Worm (Caenorhabditis elegans) whole organism, L1 larva: Measurements from ENCODE around the gene R12B2.13.

Experiments used
- C16A3.4 ChIP-seq: fragments of 150-350 bp; optimal IDR thresholded peaks from 2 replicates; lab custom pipeline; 2014; ENCODE audit warnings: missing biosample characterization, missing genetic modification characterization
- C34B4.2 ChIP-seq: sonication (generic microtip); optimal IDR thresholded peaks from 2 replicates; lab custom pipeline; 2017; ENCODE audit warnings: mild to moderate bottlenecking, missing genetic modification characterization, missing compliant biosample characterization
- alr-1 ChIP-seq: fragments of 200-800 bp; sonication (Bioruptor generic); optimal IDR thresholded peaks from 2 replicates; lab custom pipeline; 2018; ENCODE audit warnings: borderline replicate concordance, mild to moderate bottlenecking, missing genetic modification characterization, missing compliant biosample characterization
- ceh-88 ChIP-seq: fragments of 200-800 bp; sonication (Bioruptor generic); IDR thresholded peaks from 2 replicates; pipeline ENCODE4 v1.3.6; 2022; ENCODE audit warnings: missing genetic modification characterization, missing compliant biosample characterization
- ceh-90 ChIP-seq: sonication (generic microtip); optimal IDR thresholded peaks from 2 replicates; lab custom pipeline; 2016; ENCODE audit warnings: missing genetic modification characterization, missing compliant biosample characterization
- ces-1 ChIP-seq: fragments of 150-350 bp; optimal IDR thresholded peaks from 2 replicates; lab custom pipeline; 2014; ENCODE audit warnings: missing biosample characterization, missing genetic modification reagents, missing genetic modification characterization
- dpl-1 ChIP-seq, 3 experiments: fragments of 150-350 bp in 2 of 3; sonication (generic microtip) in 1 of 3; optimal IDR thresholded peaks; 2 replicates each; lab custom pipeline; 2014 to 2017; ENCODE audit warnings: missing biosample characterization in 3 of 3, missing genetic modification characterization in 3 of 3, missing genetic modification reagents in 3 of 3
- dsc-1 ChIP-seq: sonication (generic microtip); optimal IDR thresholded peaks from 2 replicates; lab custom pipeline; 2016; ENCODE audit warnings: mild to moderate bottlenecking, missing genetic modification characterization, missing compliant biosample characterization
- efl-1 ChIP-seq, 4 experiments: fragments of 150-350 bp; optimal IDR thresholded peaks in 3 of 4; peaks in 1 of 4; 1 replicate in 1 of 4; 2 replicates in 3 of 4; lab custom pipeline; 2014; ENCODE audit warnings: missing biosample characterization in 2 of 4, missing genetic modification characterization in 2 of 4, missing genetic modification reagents in 2 of 4
- egl-13 ChIP-seq: sonication (generic microtip); optimal IDR thresholded peaks from 2 replicates; lab custom pipeline; 2016; ENCODE audit warnings: missing genotype, missing genetic modification reagents, missing genetic modification characterization, missing compliant biosample characterization
- elt-3 ChIP-seq, 6 experiments: fragments of 150-350 bp in 1 of 6; sonication (generic microtip); optimal IDR thresholded peaks; 2 replicates each; lab custom pipeline; 2017 to 2018; ENCODE audit warnings: missing biosample characterization in 6 of 6, missing genetic modification characterization in 6 of 6, inconsistent platforms in 1 of 6
- fkh-4 ChIP-seq: sonication (generic microtip); optimal IDR thresholded peaks from 2 replicates; lab custom pipeline; 2016; ENCODE audit warnings: missing compliant biosample characterization, missing genetic modification characterization, borderline replicate concordance
- fos-1 ChIP-seq: fragments of 150-350 bp; optimal IDR thresholded peaks from 2 replicates; lab custom pipeline; 2014; ENCODE audit warnings: missing biosample characterization, missing genetic modification characterization
- grh-1 ChIP-seq: fragments of 200-800 bp; sonication (Bioruptor generic); IDR thresholded peaks from 2 replicates; pipeline ENCODE4 v1.3.6; 2022; ENCODE audit warnings: missing genetic modification reagents, missing genetic modification characterization, missing compliant biosample characterization
- hlh-4 ChIP-seq: sonication (generic microtip); optimal IDR thresholded peaks from 2 replicates; lab custom pipeline; 2016; ENCODE audit warnings: mild to moderate bottlenecking, missing genetic modification characterization, missing compliant biosample characterization
- isw-1 ChIP-seq: fragments of 200-800 bp; sonication (Bioruptor generic); IDR thresholded peaks from 2 replicates; pipeline ENCODE4 v1.3.6; 2022; ENCODE audit warnings: missing genetic modification characterization, missing compliant biosample characterization
- lin-14 ChIP-seq: fragments of 200-800 bp; sonication (Bioruptor generic); optimal IDR thresholded peaks from 2 replicates; lab custom pipeline; 2018; ENCODE audit warnings: mild to moderate bottlenecking, missing genetic modification characterization, moderate library complexity, missing compliant biosample characterization
- lin-15B ChIP-seq: fragments of 150-350 bp; sonication (generic microtip); optimal IDR thresholded peaks from 3 replicates; lab custom pipeline; 2014; ENCODE audit warnings: missing biosample characterization, missing genetic modification characterization
- lin-35 ChIP-seq, 2 experiments: fragments of 150-350 bp; optimal IDR thresholded peaks; 2 replicates each; lab custom pipeline; 2014; ENCODE audit warnings: missing biosample characterization in 2 of 2, missing genetic modification characterization in 2 of 2, missing genetic modification reagents in 2 of 2
- lin-39 ChIP-seq: fragments of 150-350 bp; optimal IDR thresholded peaks from 2 replicates; lab custom pipeline; 2014; ENCODE audit warnings: missing biosample characterization, missing genetic modification reagents, missing genetic modification characterization
- lsy-2 ChIP-seq, 2 experiments: fragments of 150-350 bp; optimal IDR thresholded peaks; 2 replicates each; lab custom pipeline; 2014; ENCODE audit warnings: missing biosample characterization in 2 of 2, missing genetic modification characterization in 2 of 2
- mab-9 ChIP-seq: fragments of 200-800 bp; sonication (Bioruptor generic); IDR thresholded peaks from 2 replicates; pipeline ENCODE4 v1.3.6; 2022; ENCODE audit warnings: missing genetic modification reagents, missing genetic modification characterization, missing compliant biosample characterization
- mdl-1 ChIP-seq, 2 experiments: fragments of 150-350 bp; optimal IDR thresholded peaks; 2 replicates each; lab custom pipeline; 2014 to 2017; ENCODE audit warnings: missing biosample characterization in 2 of 2, missing genetic modification characterization in 2 of 2, inconsistent platforms in 1 of 2
- nhr-11 ChIP-seq: fragments of 150-350 bp; optimal IDR thresholded peaks from 2 replicates; lab custom pipeline; 2014; ENCODE audit warnings: missing biosample characterization, missing genetic modification characterization
- nhr-20 ChIP-seq: sonication (generic microtip); optimal IDR thresholded peaks from 2 replicates; lab custom pipeline; 2016; ENCODE audit warnings: mild to moderate bottlenecking, missing genetic modification characterization, missing compliant biosample characterization
- nhr-237 ChIP-seq: fragments of 150-350 bp; optimal IDR thresholded peaks from 2 replicates; lab custom pipeline; 2014; ENCODE audit warnings: missing biosample characterization, missing genetic modification characterization
- nhr-71 ChIP-seq: sonication (generic microtip); optimal IDR thresholded peaks from 2 replicates; lab custom pipeline; 2016; ENCODE audit warnings: mild to moderate bottlenecking, missing genetic modification characterization, moderate library complexity, missing compliant biosample characterization
- nhr-84 ChIP-seq: sonication (generic microtip); optimal IDR thresholded peaks from 2 replicates; lab custom pipeline; 2017; ENCODE audit warnings: missing biosample characterization, missing genetic modification characterization
- nhr-85 ChIP-seq: sonication (generic microtip); peaks from one replicate; lab custom pipeline; 2016; ENCODE audit warnings: missing genetic modification characterization, inconsistent platforms, missing compliant biosample characterization
- nhr-90 ChIP-seq: sonication (generic microtip); optimal IDR thresholded peaks from 2 replicates; lab custom pipeline; 2016; ENCODE audit warnings: mild to moderate bottlenecking, missing genetic modification characterization, missing compliant biosample characterization; ENCODE audit not compliant: poor library complexity
- pag-3 ChIP-seq: sonication (generic microtip); optimal IDR thresholded peaks from 2 replicates; lab custom pipeline; 2017; ENCODE audit warnings: missing genetic modification characterization, mild to moderate bottlenecking, missing compliant biosample characterization, antibody characterized with exemption, borderline replicate concordance; ENCODE audit not compliant: insufficient read depth
- pax-3 ChIP-seq: fragments of 200-800 bp; sonication (Bioruptor generic); optimal IDR thresholded peaks from 2 replicates; lab custom pipeline; 2018; ENCODE audit warnings: mild to moderate bottlenecking, missing genetic modification characterization, moderate library complexity, missing compliant biosample characterization
- rnt-1 ChIP-seq: sonication (generic microtip); optimal IDR thresholded peaks from 2 replicates; lab custom pipeline; 2016; ENCODE audit warnings: mild to moderate bottlenecking, missing genetic modification characterization, moderate library complexity, missing compliant biosample characterization
- snu-23 ChIP-seq: sonication (generic microtip); optimal IDR thresholded peaks from 2 replicates; lab custom pipeline; 2016; ENCODE audit warnings: missing genetic modification characterization, missing compliant biosample characterization
- sox-4 ChIP-seq: sonication (generic microtip); optimal IDR thresholded peaks from 2 replicates; lab custom pipeline; 2016; ENCODE audit warnings: missing genetic modification characterization, missing compliant biosample characterization
- sup-37 ChIP-seq: fragments of 200-800 bp; sonication (Bioruptor generic); optimal IDR thresholded peaks from 2 replicates; lab custom pipeline; 2018; ENCODE audit warnings: mild to moderate bottlenecking, missing genetic modification characterization, missing compliant biosample characterization
- swsn-7 ChIP-seq: sonication (generic microtip); optimal IDR thresholded peaks from 2 replicates; lab custom pipeline; 2016; ENCODE audit warnings: missing genetic modification characterization, missing compliant biosample characterization
- tbx-2 ChIP-seq: sonication (generic microtip); optimal IDR thresholded peaks from 2 replicates; lab custom pipeline; 2016; ENCODE audit warnings: missing genetic modification characterization, missing compliant biosample characterization
- tlp-1 ChIP-seq: fragments of 150-350 bp; optimal IDR thresholded peaks from 2 replicates; lab custom pipeline; 2014; ENCODE audit warnings: missing biosample characterization, missing genetic modification characterization
- unc-130 ChIP-seq: fragments of 150-350 bp; optimal IDR thresholded peaks from 2 replicates; lab custom pipeline; 2017; ENCODE audit warnings: missing biosample characterization, missing genetic modification characterization, inconsistent platforms
- unc-86 ChIP-seq: sonication (generic microtip); optimal IDR thresholded peaks from 2 replicates; lab custom pipeline; 2016; ENCODE audit warnings: missing genetic modification characterization, missing compliant biosample characterization
- vab-15 ChIP-seq: sonication (generic microtip); optimal IDR thresholded peaks from 2 replicates; lab custom pipeline; 2017; ENCODE audit warnings: missing genotype, mild to moderate bottlenecking, missing genetic modification characterization, missing compliant biosample characterization
- xbp-1 ChIP-seq: sonication (generic microtip); optimal IDR thresholded peaks from 2 replicates; lab custom pipeline; 2016; ENCODE audit warnings: missing genetic modification characterization, missing compliant biosample characterization
- zip-4 ChIP-seq: fragments of 200-800 bp; sonication (Bioruptor generic); optimal IDR thresholded peaks from 2 replicates; lab custom pipeline; 2018; ENCODE audit warnings: mild to moderate bottlenecking, missing genetic modification characterization, moderate library complexity, missing compliant biosample characterization
- ztf-11 ChIP-seq, 2 experiments: sonication (generic microtip); optimal IDR thresholded peaks; 2 replicates each; lab custom pipeline; 2016 to 2017; ENCODE audit warnings: missing genetic modification characterization in 2 of 2, missing biosample characterization in 1 of 2, missing compliant biosample characterization in 1 of 2

Gene R12B2.13

ce11 chrIII:5823617-5824016, 9.7 kb downstream of the R12B2.13 start, which contains the start of gene R12B2.8:
TSS of gene R12B2.8 (plus strand) at chrIII:5823917.
- no peak for TF ChIP-seq lin-35 (GFP tag; optimal IDR thresholded peaks at IDR 0.05; lab: Kevin White, UChicago)
- TF ChIP-seq lin-15B = no peak

- TF ChIP-seq unc-86 (tag; lab: Kevin White, UChicago) = peak; percentile 18
- TF ChIP-seq lin-15B = no peak
- TF ChIP-seq lin-14 = peak; percentile 56
- TF ChIP-seq, all 84 proteins: peak for 2
These were observed 10.5 kb downstream of the R12B2.13 start for ce11 chrIII:5822816-5823215.

ce11 chrIII:5815932-5816331, 17.3 kb downstream of the R12B2.13 start, which contains the start of gene sma-4:
TSS of gene sma-4 (plus strand) at chrIII:5816232.
- TF ChIP-seq zip-4 (GFP tag; lab: Kevin White, UChicago) (no peak), swsn-7 (no peak), elt-3 (tag; optimal IDR thresholded peaks at IDR 0.05; lab: Kevin White, UChicago) (no peak), vab-15 (tag; lab: Kevin White, UChicago) (no peak), xbp-1 (tag; lab: Kevin White, UChicago) (no peak), tlp-1 (tag; lab: Kevin White, UChicago) (no peak), pag-3 (tag; lab: Kevin White, UChicago) (no peak), ztf-11 (tag; optimal IDR thresholded peaks at IDR 0.05; lab: Kevin White, UChicago) (no peak)

ce11 chrIII:5814799-5815198, 18.5 kb downstream of the R12B2.13 start, which contains the start of gene R12B2.7:
TSS of gene R12B2.7 (plus strand) at chrIII:5815045.
- TF ChIP-seq lin-35 (GFP tag; optimal IDR thresholded peaks at IDR 0.05; lab: Kevin White, UChicago) (peak in 1 of 2 experiments; percentile 54), nhr-71 (tag; lab: Kevin White, UChicago) (peak; percentile 57), egl-13 (tag; lab: Kevin White, UChicago) (no peak), lin-39 (tag; lab: Kevin White, UChicago) (no peak), lsy-2 (tag; optimal IDR thresholded peaks at IDR 0.05; lab: Kevin White, UChicago) (peak in 1 of 2 experiments; percentile 17), snu-23 (GFP tag; lab: Kevin White, UChicago) (peak; percentile 32), mab-9 (GFP tag; lab: Robert Waterston, UW) (no peak), sox-4 (tag; lab: Kevin White, UChicago) (no peak), rnt-1 (tag; lab: Kevin White, UChicago) (no peak), tbx-2 (tag; lab: Kevin White, UChicago) (peak; percentile 53), isw-1 (GFP tag; lab: Robert Waterston, UW) (no peak), grh-1 (GFP tag; lab: Robert Waterston, UW) (peak; percentile 42; the same call in 1 of the 2 replicates), efl-1 (optimal IDR thresholded peaks at IDR 0.05; lab: Kevin White, UChicago) (peak in 1 of 2 experiments; percentile 14), efl-1 (GFP tag; optimal IDR thresholded peaks at IDR 0.05 in 1 of 2; lab: Kevin White, UChicago) (peak in 1 of 2 experiments; percentile 58), lin-15B (no peak), fos-1 (tag; lab: Kevin White, UChicago) (no peak), hlh-4 (tag; lab: Kevin White, UChicago) (no peak), nhr-20 (peak; percentile 40), pax-3 (no peak), sup-37 (GFP tag; lab: Kevin White, UChicago) (no peak), unc-130 (peak; percentile 58), xbp-1 (tag; lab: Kevin White, UChicago) (no peak), swsn-7 (no peak), nhr-237 (tag; lab: Kevin White, UChicago) (no peak), ces-1 (GFP tag; lab: Kevin White, UChicago) (no peak), fkh-4 (tag; lab: Kevin White, UChicago) (no peak), C16A3.4 (tag; lab: Kevin White, UChicago) (no peak), dpl-1 (GFP tag; optimal IDR thresholded peaks at IDR 0.05; lab: Kevin White, UChicago) (peak in 1 of 3 experiments; percentile 2), nhr-85 (tag; lab: Kevin White, UChicago) (peak; percentile 90), ceh-88 (GFP tag; lab: Robert Waterston, UW) (no peak), dsc-1 (no peak), C34B4.2 (tag; lab: Kevin White, UChicago) (no peak), ceh-90 (tag; lab: Kevin White, UChicago) (no peak), nhr-11 (tag; lab: Kevin White, UChicago) (no peak), alr-1 (no peak), mdl-1 (tag; optimal IDR thresholded peaks at IDR 0.05; lab: Kevin White, UChicago) (peak in 1 of 2 experiments; percentile 10), nhr-84 (no peak), nhr-90 (peak; percentile 39), zip-4 (GFP tag; lab: Kevin White, UChicago) (no peak)
